Fruit fly (Drosophila melanogaster): Measurements from ENCODE around the gene Nedd4.
A peak's percentile ranks its signal among the peaks of the same experiment; 100 is the strongest.

Nedd4 gene

DNA sequence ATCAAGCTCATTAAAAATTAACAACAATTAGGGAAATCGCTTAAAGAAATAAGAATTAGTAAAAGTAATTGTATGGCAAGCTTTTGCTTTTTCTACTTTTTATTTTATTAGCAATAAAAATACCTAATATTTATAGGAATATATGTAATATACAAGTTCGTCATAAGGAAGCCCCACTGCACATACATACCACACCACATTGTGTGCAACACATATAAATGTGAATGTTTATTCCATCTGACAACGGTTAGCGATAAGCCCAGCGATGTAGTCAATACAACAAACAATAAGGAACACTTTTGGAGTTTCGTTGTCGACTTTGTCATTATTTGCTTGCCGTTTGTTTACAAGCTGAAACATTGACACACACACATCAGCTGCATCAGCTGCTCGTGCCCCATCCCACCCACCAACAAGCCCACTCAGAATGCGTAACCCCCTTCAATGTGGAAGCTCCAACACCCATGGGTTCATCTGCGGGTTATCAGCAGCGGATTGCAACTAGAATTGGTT is 44.5 kb upstream of the Nedd4 start (continued):
- TF ChIP-seq ase (GFP tag; IDR thresholded peaks at IDR 0.05) (no peak), CG10209 (GFP tag; optimal IDR thresholded peaks at IDR 0.05) (peak; percentile 79), CG31365 (tag; optimal IDR thresholded peaks at IDR 0.05) (peak; percentile 80), Dip3 (GFP tag; optimal IDR thresholded peaks at IDR 0.05) (no peak), CG7357 (GFP tag; IDR thresholded peaks at IDR 0.05) (no peak), CG9727 (GFP tag; optimal IDR thresholded peaks at IDR 0.05) (peak; percentile 80), CG3163 (GFP tag; optimal IDR thresholded peaks at IDR 0.05) (no peak), gt (GFP tag; IDR thresholded peaks at IDR 0.05) (no peak), Hand (GFP tag; optimal IDR thresholded peaks at IDR 0.05) (no peak), CG18599 (GFP tag; optimal IDR thresholded peaks at IDR 0.05) (peak; percentile 72), BtbVII (GFP tag; optimal IDR thresholded peaks at IDR 0.05) (peak; percentile 81), shn (GFP tag; optimal IDR thresholded peaks at IDR 0.05) (peak; percentile 38), Atf3 (GFP tag; optimal IDR thresholded peaks at IDR 0.05) (no peak), ham (GFP tag; IDR thresholded peaks at IDR 0.05) (no peak), Gsc (GFP tag; IDR thresholded peaks at IDR 0.05) (no peak), vfl (GFP tag; optimal IDR thresholded peaks at IDR 0.05) (no peak), Dad (GFP tag; optimal IDR thresholded peaks at IDR 0.05) (no peak), CG14014 (GFP tag; IDR thresholded peaks at IDR 0.05) (no peak), GATAe (GFP tag; conservative IDR thresholded peaks at IDR 0.05) (no peak), btn (GFP tag; optimal IDR thresholded peaks at IDR 0.05) (peak; percentile 43), CG11456 (GFP tag; IDR thresholded peaks at IDR 0.05) (no peak), pzg (GFP tag; optimal IDR thresholded peaks at IDR 0.05) (no peak), B-H1 (GFP tag; IDR thresholded peaks at IDR 0.05) (peak; percentile 10; the same call in 1 of the 3 replicates), Pdp1 (GFP tag; optimal IDR thresholded peaks at IDR 0.05) (peak in 1 of 2 experiments; percentile 38), CG5953 (GFP tag; IDR thresholded peaks at IDR 0.05) (0 out of 2 replicates have a peak, but pooled peaks have one; percentile 5), exex (tag; optimal IDR thresholded peaks at IDR 0.05) (peak; percentile 2), Oaz (GFP tag; IDR thresholded peaks at IDR 0.05) (0 out of 2 replicates have a peak, but pooled peaks have one; percentile 15), HLH54F (GFP tag; optimal IDR thresholded peaks at IDR 0.05) (no peak), CG34422 (GFP tag; IDR thresholded peaks at IDR 0.05) (peak; percentile 37; the same call in 2 of the 3 replicates), CG8290 (GFP tag; optimal IDR thresholded peaks at IDR 0.05) (peak; percentile 63), CG8290 (tag; optimal IDR thresholded peaks at IDR 0.05) (peak; percentile 77 to 96), CG7928 (GFP tag; optimal IDR thresholded peaks at IDR 0.05) (no peak), CG7745 (tag; optimal IDR thresholded peaks at IDR 0.05) (peak; percentile 94), Dll (GFP tag; IDR thresholded peaks at IDR 0.05; ENCODE audit: partially characterized antibody) (no peak), Hey (tag; optimal IDR thresholded peaks at IDR 0.05) (peak; percentile 77), p53 (GFP tag; optimal IDR thresholded peaks at IDR 0.05) (peak; percentile 30), CG4360 (GFP tag; IDR thresholded peaks at IDR 0.05) (peak; percentile 71), br (optimal IDR thresholded peaks at IDR 0.05) (no peak), CG33557 (GFP tag; optimal IDR thresholded peaks at IDR 0.05) (peak; percentile 98), CG13624 (GFP tag; optimal IDR thresholded peaks at IDR 0.05) (no peak), insv (GFP tag; optimal IDR thresholded peaks at IDR 0.05) (peak in 1 of 2 experiments; percentile 32), CG1529 (GFP tag; optimal IDR thresholded peaks at IDR 0.05) (peak; percentile 92), eve (GFP tag; optimal IDR thresholded peaks at IDR 0.05) (peak in 1 of 2 experiments; percentile 70), phol (tag; optimal IDR thresholded peaks at IDR 0.05) (peak; percentile 48), Chrac-16 (GFP tag; optimal IDR thresholded peaks at IDR 0.05) (peak; percentile 38), otp (GFP tag; IDR thresholded peaks at IDR 0.05) (peak; percentile 76; the same call in 2 of the 3 replicates), Opbp (GFP tag; IDR thresholded peaks at IDR 0.05; ENCODE audit: partially characterized antibody) (no peak), Hr51 (GFP tag; optimal IDR thresholded peaks at IDR 0.05) (peak; percentile 7 to 48), sim (GFP tag; IDR thresholded peaks at IDR 0.05) (peak; percentile 82; the same call in 1 of the 2 replicates), Fer2 (tag; optimal IDR thresholded peaks at IDR 0.05) (peak; percentile 25), CG17361 (GFP tag; IDR thresholded peaks at IDR 0.05) (peak; percentile 72)
